Fruit fly (Drosophila melanogaster): ENCODE measurements around the gene PyK.

PyK gene

dm6 chr3R:22358810-22359209 lies 8.5 kb upstream of the PyK start (continued):
- peak; percentile 17 for TF ChIP-seq Deaf1 (tag; optimal IDR thresholded peaks at IDR 0.05)
- TF ChIP-seq PHDP (tag; optimal IDR thresholded peaks at IDR 0.05) = peak; percentile 77
- TF ChIP-seq corto (GFP tag; optimal IDR thresholded peaks at IDR 0.05) = no peak
- peak; percentile 60; the same call in 1 of the 3 replicates for TF ChIP-seq Optix (GFP tag; IDR thresholded peaks at IDR 0.05)
- TF ChIP-seq YL-1 (GFP tag; optimal IDR thresholded peaks at IDR 0.05) = peak; percentile 32
- TF ChIP-seq gcm2 (GFP tag; optimal IDR thresholded peaks at IDR 0.05) = peak; percentile 32
- TF ChIP-seq CG11560 (tag; IDR thresholded peaks at IDR 0.05) = 0 out of 3 replicates have a peak, but pooled peaks have one; percentile 39
- TF ChIP-seq CG33557 (GFP tag; optimal IDR thresholded peaks at IDR 0.05) = peak; percentile 86
- peak; percentile 20 for TF ChIP-seq sd (tag; optimal IDR thresholded peaks at IDR 0.05)
- no peak for TF ChIP-seq fru (optimal IDR thresholded peaks at IDR 0.05)
- no peak for TF ChIP-seq cg (GFP tag; optimal IDR thresholded peaks at IDR 0.05)
- TF ChIP-seq CG11695 (GFP tag; IDR thresholded peaks at IDR 0.05) = peak; percentile 85
- peak; percentile 62; the same call in 2 of the 3 replicates for TF ChIP-seq ase (GFP tag; IDR thresholded peaks at IDR 0.05)
- TF ChIP-seq CG11723 (GFP tag; optimal IDR thresholded peaks at IDR 0.05) = peak; percentile 47
- TF ChIP-seq CG6765 (GFP tag; optimal IDR thresholded peaks at IDR 0.05) = no peak
- peak; percentile 83 for TF ChIP-seq Awh (GFP tag; IDR thresholded peaks at IDR 0.05)
- peak; percentile 69 for TF ChIP-seq Ada2b (GFP tag; IDR thresholded peaks at IDR 0.05)
- TF ChIP-seq bbx (GFP tag; IDR thresholded peaks at IDR 0.05; ENCODE audit: partially characterized antibody) = no peak
- no peak for TF ChIP-seq emc (GFP tag; optimal IDR thresholded peaks at IDR 0.05)
- peak; percentile 49; the same call in 1 of the 3 replicates for TF ChIP-seq CG2889 (GFP tag; IDR thresholded peaks at IDR 0.05)
- TF ChIP-seq CG43689 (GFP tag; IDR thresholded peaks at IDR 0.05) = 0 out of 2 replicates have a peak, but pooled peaks have one; percentile 27
- TF ChIP-seq CG6689 (GFP tag; IDR thresholded peaks at IDR 0.05) = peak; percentile 81
- TF ChIP-seq CG10321 (GFP tag; IDR thresholded peaks at IDR 0.05) = no peak
- TF ChIP-seq stwl (tag; optimal IDR thresholded peaks at IDR 0.05) = peak; percentile 23
- TF ChIP-seq sob (GFP tag; IDR thresholded peaks at IDR 0.05) = peak; percentile 64
- peak; percentile 51 for TF ChIP-seq Hsf (GFP tag; optimal IDR thresholded peaks at IDR 0.05)
- TF ChIP-seq Taf1 (GFP tag; IDR thresholded peaks at IDR 0.05) = no peak; the same call in 1 of the 2 replicates
- TF ChIP-seq CG6683 (GFP tag; optimal IDR thresholded peaks at IDR 0.05) = peak; percentile 38
- TF ChIP-seq CG14965 (GFP tag; optimal IDR thresholded peaks at IDR 0.05; ENCODE audit: borderline replicate concordance) = peak; percentile 29
- TF ChIP-seq nmo (GFP tag; optimal IDR thresholded peaks at IDR 0.05) = peak; percentile 55
- TF ChIP-seq croc (GFP tag; conservative IDR thresholded peaks at IDR 0.05) = peak; percentile 48
- TF ChIP-seq maf-S (GFP tag; optimal IDR thresholded peaks at IDR 0.05) = peak; percentile 12
- TF ChIP-seq fd102C (GFP tag; optimal IDR thresholded peaks at IDR 0.05) = no peak
- peak; percentile 52 for TF ChIP-seq CG3281 (GFP tag; optimal IDR thresholded peaks at IDR 0.05)
- no peak for TF ChIP-seq CG4617 (GFP tag; optimal IDR thresholded peaks at IDR 0.05; ENCODE audit: borderline replicate concordance)
- TF ChIP-seq chn (GFP tag; optimal IDR thresholded peaks at IDR 0.05) = peak; percentile 53
- peak; percentile 54 for TF ChIP-seq lmd (GFP tag; IDR thresholded peaks at IDR 0.05)
- peak; percentile 62 for TF ChIP-seq bcd (GFP tag; optimal IDR thresholded peaks at IDR 0.05)
- peak; percentile 54 for TF ChIP-seq cwo (GFP tag; optimal IDR thresholded peaks at IDR 0.05)
- peak; percentile 62 for TF ChIP-seq CG4854 (GFP tag; optimal IDR thresholded peaks at IDR 0.05)
- TF ChIP-seq CG10462 (GFP tag; optimal IDR thresholded peaks at IDR 0.05) = peak; percentile 66
- peak; percentile 78 for TF ChIP-seq CG12104 (GFP tag; optimal IDR thresholded peaks at IDR 0.05)
- TF ChIP-seq CG18011 (GFP tag; optimal IDR thresholded peaks at IDR 0.05) = no peak
- peak; percentile 60 for TF ChIP-seq CG7745 (tag; optimal IDR thresholded peaks at IDR 0.05)
- TF ChIP-seq Xrp1 (GFP tag; IDR thresholded peaks at IDR 0.05) = peak; percentile 88
- no peak for TF ChIP-seq bigmax (GFP tag; optimal IDR thresholded peaks at IDR 0.05)
- TF ChIP-seq slbo (GFP tag; IDR thresholded peaks at IDR 0.05) = peak; percentile 48; the same call in 1 of the 2 replicates
- no peak for TF ChIP-seq hkb (optimal IDR thresholded peaks at IDR 0.05)
- TF ChIP-seq hkb (GFP tag; IDR thresholded peaks at IDR 0.05) = peak; percentile 74
- no peak for TF ChIP-seq mam (GFP tag; optimal IDR thresholded peaks at IDR 0.05)
- peak; percentile 1 for TF ChIP-seq CG34376 (GFP tag; optimal IDR thresholded peaks at IDR 0.05)

All from whole organism, embryonic.